Fruit fly (Drosophila melanogaster): ENCODE data around the gene CG32192.

- TF ChIP-seq Crg-1 (GFP tag; optimal IDR thresholded peaks at IDR 0.05) (no peak), CG12768 (GFP tag; optimal IDR thresholded peaks at IDR 0.05) (no peak), Mnt (GFP tag; optimal IDR thresholded peaks at IDR 0.05) (no peak), CG14711 (tag; optimal IDR thresholded peaks at IDR 0.05) (no peak), cnc (optimal IDR thresholded peaks at IDR 0.05) (no peak)
These were observed 46.8 kb upstream of the CG32192 start for dm6 chr3L:17993269-17993668.
